Fruit fly (Drosophila melanogaster): ENCODE data around the gene okr.

Gene okr

DNA sequence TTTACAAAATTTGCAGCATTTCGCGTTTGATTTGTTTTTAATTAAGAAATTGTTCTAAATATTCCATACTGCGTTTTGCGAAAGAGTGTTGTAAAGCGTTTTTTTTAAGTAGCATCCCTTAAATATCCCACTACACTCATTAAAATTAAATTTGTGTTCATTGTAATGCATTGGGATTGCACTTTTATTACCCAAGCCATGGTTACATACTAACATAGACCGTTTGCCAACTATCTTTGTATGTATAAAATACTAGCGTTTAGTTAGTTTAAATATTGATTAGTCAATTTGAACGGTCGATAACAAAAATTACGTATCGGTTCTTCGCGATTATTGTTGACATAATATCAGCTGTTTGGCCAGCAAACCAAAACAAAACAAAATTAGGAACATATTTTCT is 47.2 kb upstream of the okr start, which contains the start of the genes cnir and CG17221 (continued):
- no peak for TF ChIP-seq Lpt (GFP tag; optimal IDR thresholded peaks at IDR 0.05)
- TF ChIP-seq CG1647 (GFP tag; optimal IDR thresholded peaks at IDR 0.05), result peak; percentile 19
- TF ChIP-seq CG15696 (tag; optimal IDR thresholded peaks at IDR 0.05), result peak; percentile 41
- no peak for TF ChIP-seq CG11560 (tag; IDR thresholded peaks at IDR 0.05)
- TF ChIP-seq her (GFP tag; optimal IDR thresholded peaks at IDR 0.05), result peak; percentile 66
- peak; percentile 31 for TF ChIP-seq schlank (tag; optimal IDR thresholded peaks at IDR 0.05)
- TF ChIP-seq lola (GFP tag; optimal IDR thresholded peaks at IDR 0.05), result peak in 1 of 3 experiments; percentile 60
- peak; percentile 50; the same call in 1 of the 2 replicates for TF ChIP-seq Atf6 (GFP tag; IDR thresholded peaks at IDR 0.05)
- no peak for TF ChIP-seq cad (GFP tag; optimal IDR thresholded peaks at IDR 0.05)
- TF ChIP-seq corto (GFP tag; optimal IDR thresholded peaks at IDR 0.05), result no peak
- no peak for TF ChIP-seq sc (optimal IDR thresholded peaks at IDR 0.05)
- no peak for TF ChIP-seq sc (GFP tag; optimal IDR thresholded peaks at IDR 0.05)
- peak; percentile 28; the same call in 1 of the 3 replicates for TF ChIP-seq otp (GFP tag; IDR thresholded peaks at IDR 0.05)
- TF ChIP-seq ato (GFP tag; IDR thresholded peaks at IDR 0.05; ENCODE audit: partially characterized antibody), result no peak
- TF ChIP-seq CG8478 (optimal IDR thresholded peaks at IDR 0.05), result no peak
- peak; percentile 48; the same call in 1 of the 3 replicates for TF ChIP-seq CG11695 (GFP tag; IDR thresholded peaks at IDR 0.05)
- TF ChIP-seq CG8765 (GFP tag; IDR thresholded peaks at IDR 0.05), result no peak
- TF ChIP-seq HLH3B (GFP tag; IDR thresholded peaks at IDR 0.05), result no peak
- no peak for TF ChIP-seq CG8359 (GFP tag; optimal IDR thresholded peaks at IDR 0.05; ENCODE audit: borderline replicate concordance)
- no peak for TF ChIP-seq HLHmδ (GFP tag; optimal IDR thresholded peaks at IDR 0.05)
- TF ChIP-seq gfzf (GFP tag; optimal IDR thresholded peaks at IDR 0.05), result peak; percentile 75
- TF ChIP-seq sens-2 (GFP tag; IDR thresholded peaks at IDR 0.05), result no peak
- peak; percentile 61 for TF ChIP-seq vvl (GFP tag; IDR thresholded peaks at IDR 0.05)
- TF ChIP-seq CG4617 (GFP tag; optimal IDR thresholded peaks at IDR 0.05; ENCODE audit: borderline replicate concordance), result peak; percentile 88
- peak; percentile 74 for TF ChIP-seq HHEX (GFP tag; optimal IDR thresholded peaks at IDR 0.05)
- TF ChIP-seq gcm (GFP tag; optimal IDR thresholded peaks at IDR 0.05), result peak; percentile 5
- TF ChIP-seq CG12299 (tag; optimal IDR thresholded peaks at IDR 0.05), result peak; percentile 61
- peak; percentile 47 for TF ChIP-seq E2f2 (GFP tag; IDR thresholded peaks at IDR 0.05)
- peak; percentile 48 for TF ChIP-seq CG7745 (tag; optimal IDR thresholded peaks at IDR 0.05)
- TF ChIP-seq CG4854 (GFP tag; optimal IDR thresholded peaks at IDR 0.05), result peak; percentile 68
- peak; percentile 56 for TF ChIP-seq Dref (GFP tag; IDR thresholded peaks at IDR 0.05)
- TF ChIP-seq tio (GFP tag; optimal IDR thresholded peaks at IDR 0.05), result no peak
- no peak for TF ChIP-seq CG1529 (GFP tag; optimal IDR thresholded peaks at IDR 0.05)
- no peak for TF ChIP-seq Opbp (GFP tag; IDR thresholded peaks at IDR 0.05; ENCODE audit: partially characterized antibody)
- TF ChIP-seq unpg (GFP tag; optimal IDR thresholded peaks at IDR 0.05), result peak; percentile 70
- no peak for TF ChIP-seq CG14860 (GFP tag; IDR thresholded peaks at IDR 0.05; ENCODE audit: partially characterized antibody)
- TF ChIP-seq CG17361 (GFP tag; IDR thresholded peaks at IDR 0.05), result peak; percentile 68; the same call in 2 of the 3 replicates
- TF ChIP-seq Eip74EF (GFP tag; optimal IDR thresholded peaks at IDR 0.05), result peak in 1 of 2 experiments; percentile 12
- TF ChIP-seq MTF-1 (GFP tag; optimal IDR thresholded peaks at IDR 0.05; ENCODE audit: borderline replicate concordance), result no peak
- TF ChIP-seq ac (GFP tag; optimal IDR thresholded peaks at IDR 0.05), result no peak
- peak; percentile 66 for TF ChIP-seq CG13894 (tag; optimal IDR thresholded peaks at IDR 0.05)
- TF ChIP-seq esg (GFP tag; conservative IDR thresholded peaks at IDR 0.05), result no peak
- TF ChIP-seq CG34376 (GFP tag; optimal IDR thresholded peaks at IDR 0.05), result peak; percentile 59
- peak; percentile 78 for TF ChIP-seq sug (tag; optimal IDR thresholded peaks at IDR 0.05)
- TF ChIP-seq shn (GFP tag; optimal IDR thresholded peaks at IDR 0.05), result peak; percentile 73
- peak; percentile 77 for TF ChIP-seq Max (GFP tag; optimal IDR thresholded peaks at IDR 0.05)
- no peak for TF ChIP-seq CG11456 (GFP tag; IDR thresholded peaks at IDR 0.05)
- no peak for TF ChIP-seq danr (GFP tag; IDR thresholded peaks at IDR 0.05)
- peak; percentile 64 for TF ChIP-seq Six4 (GFP tag; optimal IDR thresholded peaks at IDR 0.05)
- TF ChIP-seq CG42726 (GFP tag; IDR thresholded peaks at IDR 0.05; ENCODE audit: partially characterized antibody), result no peak
- TF ChIP-seq CG8089 (GFP tag; optimal IDR thresholded peaks at IDR 0.05), result peak; percentile 41
